Worm (Caenorhabditis elegans) whole organism, L4 larva: ENCODE measurements around the gene C47A4.5.

Source experiments
- D1046.2 ChIP-seq: fragments of 200-800 bp; sonication (Bioruptor generic); IDR thresholded peaks from 2 replicates; pipeline ENCODE4 v1.3.6; 2022; ENCODE audit warnings: missing genetic modification characterization, missing compliant biosample characterization
- F44E2.7 ChIP-seq: fragments of 200-800 bp; sonication (Bioruptor generic); IDR thresholded peaks from 2 replicates; pipeline ENCODE4 v2.1.2; 2022; ENCODE audit warnings: missing genetic modification characterization, missing compliant biosample characterization
- R02D3.7 ChIP-seq: fragments of 150-350 bp; sonication (generic microtip); optimal IDR thresholded peaks from 3 replicates; lab custom pipeline; 2014; ENCODE audit warnings: missing biosample characterization, missing genetic modification characterization
- T20F7.1 ChIP-seq: fragments of 200-800 bp; sonication (Bioruptor generic); optimal IDR thresholded peaks from 2 replicates; lab custom pipeline; 2018; ENCODE audit warnings: mild to moderate bottlenecking, missing genetic modification characterization, missing compliant biosample characterization
- Y105C5A.15 ChIP-seq: fragments of 200-800 bp; sonication (Bioruptor generic); IDR thresholded peaks from 2 replicates; pipeline ENCODE4 v1.3.6; 2022; ENCODE audit warnings: missing genetic modification characterization, missing compliant biosample characterization
- Y48G9A.11 ChIP-seq: fragments of 200-800 bp; sonication (Bioruptor generic); IDR thresholded peaks from 2 replicates; pipeline ENCODE4 v1.3.6; 2022; ENCODE audit warnings: missing genetic modification reagents, missing genetic modification characterization, missing compliant biosample characterization
- ama-1 ChIP-seq: fragments of 150-350 bp; optimal IDR thresholded peaks from 2 replicates; lab custom pipeline; 2014; ENCODE audit warnings: inconsistent platforms, mixed read lengths
- ceh-20 ChIP-seq: fragments of 200-800 bp; sonication (Bioruptor generic); IDR thresholded peaks from 2 replicates; pipeline ENCODE4 v1.3.6; 2022; ENCODE audit warnings: missing genetic modification reagents, missing genetic modification characterization, missing compliant biosample characterization
- ceh-62 ChIP-seq: sonication (generic microtip); optimal IDR thresholded peaks from 2 replicates; lab custom pipeline; 2017; ENCODE audit warnings: missing biosample characterization, missing genetic modification characterization
- ces-1 ChIP-seq: fragments of 150-350 bp; sonication (generic microtip); optimal IDR thresholded peaks from 4 replicates; lab custom pipeline; 2014; ENCODE audit warnings: missing biosample characterization, missing genetic modification reagents, missing genetic modification characterization
- cey-2 ChIP-seq: sonication (generic microtip); optimal IDR thresholded peaks from 3 replicates; lab custom pipeline; 2017; ENCODE audit warnings: missing genetic modification characterization, mild to moderate bottlenecking, missing compliant biosample characterization, antibody characterized with exemption, borderline replicate concordance; ENCODE audit not compliant: insufficient read depth
- daf-12 ChIP-seq: fragments of 150-350 bp; optimal IDR thresholded peaks from 2 replicates; lab custom pipeline; 2014; ENCODE audit warnings: missing biosample characterization, missing genetic modification reagents, missing genetic modification characterization
- daf-16 ChIP-seq, 3 experiments: sonication (generic microtip); optimal IDR thresholded peaks; 2 replicates each; lab custom pipeline; 2016 to 2017; ENCODE audit warnings: missing genetic modification characterization in 3 of 3, missing genetic modification reagents in 3 of 3, mild to moderate bottlenecking in 2 of 3, missing compliant biosample characterization in 2 of 3, missing biosample characterization in 1 of 3, moderate library complexity in 1 of 3
- daf-8 ChIP-seq: fragments of 200-800 bp; sonication (Bioruptor generic); IDR thresholded peaks from 2 replicates; pipeline ENCODE4 v1.3.6; 2022; ENCODE audit warnings: missing genetic modification characterization, missing compliant biosample characterization
- dmd-6 ChIP-seq: fragments of 200-800 bp; sonication (Bioruptor generic); IDR thresholded peaks from 2 replicates; pipeline ENCODE4 v1.3.6; 2022; ENCODE audit warnings: missing genetic modification reagents, missing genetic modification characterization, missing compliant biosample characterization
- dmd-8 ChIP-seq: fragments of 200-800 bp; sonication (Bioruptor generic); IDR thresholded peaks from 2 replicates; pipeline ENCODE4 v1.3.6; 2022; ENCODE audit warnings: missing genetic modification characterization, missing compliant biosample characterization
- dpl-1 ChIP-seq: fragments of 150-350 bp; optimal IDR thresholded peaks from 2 replicates; lab custom pipeline; 2014; ENCODE audit warnings: missing biosample characterization, missing genetic modification reagents, missing genetic modification characterization
- dve-1 ChIP-seq: sonication (generic microtip); optimal IDR thresholded peaks from 2 replicates; lab custom pipeline; 2017; ENCODE audit warnings: antibody characterized with exemption, mild to moderate bottlenecking, missing genetic modification characterization, missing compliant biosample characterization; ENCODE audit not compliant: insufficient read depth
- fkh-10 ChIP-seq: fragments of 150-350 bp; optimal IDR thresholded peaks from 2 replicates; lab custom pipeline; 2014; ENCODE audit warnings: missing biosample characterization, missing genetic modification reagents, missing genetic modification characterization
- gei-8 ChIP-seq: fragments of 200-800 bp; sonication (Bioruptor generic); optimal IDR thresholded peaks from 2 replicates; lab custom pipeline; 2018; ENCODE audit warnings: mild to moderate bottlenecking, missing genetic modification characterization, missing compliant biosample characterization
- hlh-11 ChIP-seq: fragments of 200-800 bp; sonication (Bioruptor generic); optimal IDR thresholded peaks from 2 replicates; lab custom pipeline; 2018; ENCODE audit warnings: mild to moderate bottlenecking, missing genetic modification characterization, missing compliant biosample characterization
- hlh-30 ChIP-seq: sonication (generic microtip); optimal IDR thresholded peaks from 2 replicates; lab custom pipeline; 2017; ENCODE audit warnings: antibody characterized with exemption, mild to moderate bottlenecking, missing genetic modification characterization, missing compliant biosample characterization; ENCODE audit not compliant: insufficient read depth
- hmg-1.1 ChIP-seq: fragments of 200-800 bp; sonication (Bioruptor generic); IDR thresholded peaks from 2 replicates; pipeline ENCODE4 v1.3.6; 2022; ENCODE audit warnings: missing genetic modification reagents, missing genetic modification characterization, missing compliant biosample characterization
- lin-1 ChIP-seq: fragments of 200-800 bp; sonication (Bioruptor generic); IDR thresholded peaks from 2 replicates; pipeline ENCODE4 v1.3.6; 2022; ENCODE audit warnings: missing genetic modification reagents, missing genetic modification characterization, missing compliant biosample characterization
- lin-13 ChIP-seq: fragments of 150-350 bp; optimal IDR thresholded peaks from 2 replicates; lab custom pipeline; 2014; ENCODE audit warnings: missing biosample characterization, missing genetic modification reagents, missing genetic modification characterization
- lin-15B ChIP-seq: fragments of 150-350 bp; sonication (generic microtip); optimal IDR thresholded peaks from 3 replicates; lab custom pipeline; 2014; ENCODE audit warnings: missing biosample characterization, missing genetic modification characterization
- lin-38 ChIP-seq: fragments of 200-800 bp; sonication (Bioruptor generic); IDR thresholded peaks from 2 replicates; pipeline ENCODE4 v1.3.6; 2022; ENCODE audit warnings: missing genetic modification reagents, missing genetic modification characterization, missing compliant biosample characterization
- lsy-2 ChIP-seq, 2 experiments: fragments of 150-350 bp in 1 of 2; sonication (generic microtip) in 1 of 2; optimal IDR thresholded peaks; 2 replicates each; lab custom pipeline; 2014 to 2017; ENCODE audit warnings: missing biosample characterization in 2 of 2, missing genetic modification characterization in 2 of 2
- madf-5 ChIP-seq, 2 experiments: fragments of 200-800 bp; sonication (Bioruptor generic); IDR thresholded peaks; 2 replicates each; pipeline ENCODE4 v1.3.6; 2022; ENCODE audit warnings: missing compliant biosample characterization in 2 of 2, missing genetic modification characterization in 2 of 2
- mdl-1 ChIP-seq, 2 experiments: fragments of 150-350 bp in 1 of 2; sonication (generic microtip) in 1 of 2; optimal IDR thresholded peaks; 2 replicates each; lab custom pipeline; 2014 to 2017; ENCODE audit warnings: missing biosample characterization in 2 of 2, missing genetic modification characterization in 2 of 2
- mep-1 ChIP-seq: fragments of 150-350 bp; sonication (generic microtip); optimal IDR thresholded peaks from 3 replicates; lab custom pipeline; 2014; ENCODE audit warnings: missing biosample characterization, missing genetic modification characterization
- mes-2 ChIP-seq: sonication (generic microtip); optimal IDR thresholded peaks from 2 replicates; lab custom pipeline; 2016; ENCODE audit warnings: missing genotype, mild to moderate bottlenecking, missing genetic modification characterization, missing compliant biosample characterization; ENCODE audit not compliant: poor library complexity, severe bottlenecking
- nhr-11 ChIP-seq: fragments of 150-350 bp; optimal IDR thresholded peaks from 2 replicates; lab custom pipeline; 2014; ENCODE audit warnings: missing biosample characterization, missing genetic modification characterization
- nhr-237 ChIP-seq: sonication (generic microtip); optimal IDR thresholded peaks from 2 replicates; lab custom pipeline; 2017; ENCODE audit warnings: missing biosample characterization, missing genetic modification characterization
- nhr-25 ChIP-seq: sonication (generic microtip); optimal IDR thresholded peaks from 2 replicates; lab custom pipeline; 2017; ENCODE audit warnings: missing genetic modification characterization, mild to moderate bottlenecking, missing compliant biosample characterization, antibody characterized with exemption, moderate library complexity, borderline replicate concordance; ENCODE audit not compliant: insufficient read depth
- nhr-48 ChIP-seq: sonication (generic microtip); optimal IDR thresholded peaks from 2 replicates; lab custom pipeline; 2016; ENCODE audit warnings: mild to moderate bottlenecking, missing genetic modification characterization, missing compliant biosample characterization
- nhr-6 ChIP-seq: fragments of 150-350 bp; optimal IDR thresholded peaks from 2 replicates; lab custom pipeline; 2014; ENCODE audit warnings: missing biosample characterization, missing genetic modification characterization
- nhr-76 ChIP-seq: fragments of 150-350 bp; optimal IDR thresholded peaks from 2 replicates; lab custom pipeline; 2014; ENCODE audit warnings: missing biosample characterization, missing genetic modification characterization
- nhr-77 ChIP-seq: fragments of 150-350 bp; optimal IDR thresholded peaks from 2 replicates; lab custom pipeline; 2014; ENCODE audit warnings: missing biosample characterization, missing genetic modification characterization
- php-3 ChIP-seq: fragments of 200-800 bp; sonication (Bioruptor generic); IDR thresholded peaks from 2 replicates; pipeline ENCODE4 v1.3.6; 2022; ENCODE audit warnings: missing genetic modification reagents, missing genetic modification characterization, missing compliant biosample characterization
- rbr-2 ChIP-seq: sonication (generic microtip); optimal IDR thresholded peaks from 2 replicates; lab custom pipeline; 2016; ENCODE audit warnings: missing genotype, missing genetic modification characterization, missing compliant biosample characterization
- saeg-2 ChIP-seq: fragments of 200-800 bp; sonication (Bioruptor generic); IDR thresholded peaks from 2 replicates; pipeline ENCODE4 v1.3.6; 2022; ENCODE audit warnings: missing genetic modification reagents, missing genetic modification characterization, missing compliant biosample characterization
- spr-3 ChIP-seq: fragments of 200-800 bp; sonication (Bioruptor generic); optimal IDR thresholded peaks from 2 replicates; lab custom pipeline; 2018; ENCODE audit warnings: mild to moderate bottlenecking, missing genetic modification characterization, missing compliant biosample characterization
- unc-130 ChIP-seq: sonication (generic microtip); optimal IDR thresholded peaks from 2 replicates; lab custom pipeline; 2016; ENCODE audit warnings: missing genetic modification reagents, missing genetic modification characterization, missing compliant biosample characterization
- unc-39 ChIP-seq: sonication (generic microtip); optimal IDR thresholded peaks from 2 replicates; lab custom pipeline; 2017; ENCODE audit warnings: missing biosample characterization, missing genetic modification characterization
- zfp-3 ChIP-seq: fragments of 200-800 bp; sonication (Bioruptor generic); conservative IDR thresholded peaks from 2 replicates; pipeline ENCODE4 v1.3.6; 2022; ENCODE audit warnings: missing genetic modification reagents, missing genetic modification characterization, missing compliant biosample characterization
- ztf-7 ChIP-seq: fragments of 150-350 bp; optimal IDR thresholded peaks from 2 replicates; lab custom pipeline; 2014; ENCODE audit warnings: missing biosample characterization, missing genetic modification characterization

The C47A4.5 gene

ce11 chrIV:13777480-13777879 is 32.0 kb downstream of the C47A4.5 start, which contains the start of gene rpl-18:
Gene rpl-18, plus strand, starts transcription at chrIV:13777865.
- peak; percentile 84 for TF ChIP-seq ztf-7 (tag; lab: Kevin White, UChicago)
- no peak for TF ChIP-seq nhr-25 (tag; lab: Kevin White, UChicago)
- TF ChIP-seq dpl-1: peak; percentile 80
- TF ChIP-seq lin-13 (GFP tag; lab: Kevin White, UChicago): peak; percentile 72
- no peak for TF ChIP-seq cey-2 (tag; lab: Kevin White, UChicago)
- TF ChIP-seq nhr-11 (tag; lab: Kevin White, UChicago): peak; percentile 48
- TF ChIP-seq ama-1 (lab: Kevin White, UChicago): peak; percentile 4
- no peak for TF ChIP-seq nhr-237
- peak; percentile 57 for TF ChIP-seq lin-38
- TF ChIP-seq lin-1 (GFP tag; lab: Robert Waterston, UW): no peak
- TF ChIP-seq dmd-8 (GFP tag; lab: Robert Waterston, UW): no peak
- TF ChIP-seq rbr-2: peak; percentile 45
- peak; percentile 72 for TF ChIP-seq dve-1 (tag; lab: Kevin White, UChicago)
- TF ChIP-seq Y105C5A.15: no peak
- TF ChIP-seq php-3 (GFP tag; lab: Robert Waterston, UW): no peak
- TF ChIP-seq hmg-1.1 (GFP tag; lab: Robert Waterston, UW): 0 out of 2 replicates have a peak, but pooled peaks have one; percentile 34
- no peak for TF ChIP-seq ceh-62 (tag; lab: Kevin White, UChicago)
- TF ChIP-seq saeg-2: no peak
- TF ChIP-seq nhr-6 (tag; lab: Kevin White, UChicago): peak; percentile 71
- peak; percentile 86 for TF ChIP-seq mes-2 (tag; lab: Kevin White, UChicago)
- peak; percentile 95 for TF ChIP-seq Y48G9A.11 (GFP tag; lab: Robert Waterston, UW)
- peak in 1 of 2 experiments; percentile 92 for TF ChIP-seq lsy-2 (tag; optimal IDR thresholded peaks at IDR 0.05; lab: Kevin White, UChicago)
- TF ChIP-seq D1046.2 (GFP tag; lab: Robert Waterston, UW): no peak
- no peak for TF ChIP-seq nhr-76 (tag; lab: Kevin White, UChicago)
- TF ChIP-seq F44E2.7 (GFP tag; lab: Robert Waterston, UW): no peak
- no peak for TF ChIP-seq R02D3.7
- TF ChIP-seq ceh-20 (GFP tag; lab: Robert Waterston, UW): no peak
- peak; percentile 8 for TF ChIP-seq unc-130 (GFP tag; lab: Kevin White, UChicago)
- TF ChIP-seq unc-39 (tag; lab: Kevin White, UChicago): no peak
- TF ChIP-seq gei-8 (GFP tag; lab: Kevin White, UChicago): no peak
- no peak for TF ChIP-seq hlh-11 (tag; lab: Kevin White, UChicago)
- TF ChIP-seq zfp-3: no peak
- TF ChIP-seq daf-12 (tag; lab: Kevin White, UChicago): no peak
- peak; percentile 20 for TF ChIP-seq fkh-10 (GFP tag; lab: Kevin White, UChicago)
- TF ChIP-seq spr-3: no peak
- peak; percentile 43 for TF ChIP-seq nhr-77 (tag; lab: Kevin White, UChicago)
- TF ChIP-seq lin-15B (tag; lab: Kevin White, UChicago): no peak
- TF ChIP-seq daf-8 (GFP tag; lab: Robert Waterston, UW): no peak
- TF ChIP-seq daf-16 (GFP tag; optimal IDR thresholded peaks at IDR 0.05; lab: Kevin White, UChicago): no peak
- TF ChIP-seq daf-16 (tag; optimal IDR thresholded peaks at IDR 0.05; lab: Kevin White, UChicago): peak; percentile 49
- peak in 1 of 2 experiments; percentile 30 for TF ChIP-seq mdl-1 (tag; optimal IDR thresholded peaks at IDR 0.05; lab: Kevin White, UChicago)
- no peak for TF ChIP-seq madf-5 (GFP tag; IDR thresholded peaks at IDR 0.05; lab: Robert Waterston, UW)
- peak; percentile 85 for TF ChIP-seq hlh-30
- TF ChIP-seq mep-1: peak; percentile 57
- TF ChIP-seq nhr-48 (tag; lab: Kevin White, UChicago): no peak
- TF ChIP-seq ces-1 (GFP tag; lab: Kevin White, UChicago): no peak
- TF ChIP-seq dmd-6: no peak
- TF ChIP-seq T20F7.1 (GFP tag; lab: Kevin White, UChicago): peak; percentile 98
- TF ChIP-seq, all 104 proteins: peak for 21
